Worm (Caenorhabditis elegans) whole organism, L4 larva: ENCODE results near the gene Y11D7A.19.

Experiments
- D1046.2 ChIP-seq: fragments of 200-800 bp; sonication (Bioruptor generic); IDR thresholded peaks from 2 replicates; pipeline ENCODE4 v1.3.6; 2022; ENCODE audit warnings: missing genetic modification characterization, missing compliant biosample characterization
- F26F4.8 ChIP-seq: fragments of 200-800 bp; sonication (Bioruptor generic); conservative IDR thresholded peaks from 2 replicates; pipeline ENCODE4 v1.3.6; 2022; ENCODE audit warnings: missing genetic modification characterization, missing compliant biosample characterization
- F37D6.2 ChIP-seq: sonication (generic microtip); optimal IDR thresholded peaks from 2 replicates; lab custom pipeline; 2016; ENCODE audit warnings: mild to moderate bottlenecking, missing genetic modification characterization, missing compliant biosample characterization
- F44E2.7 ChIP-seq: fragments of 200-800 bp; sonication (Bioruptor generic); IDR thresholded peaks from 2 replicates; pipeline ENCODE4 v2.1.2; 2022; ENCODE audit warnings: missing genetic modification characterization, missing compliant biosample characterization
- F49E8.2 ChIP-seq: sonication (generic microtip); optimal IDR thresholded peaks from 2 replicates; lab custom pipeline; 2016; ENCODE audit warnings: missing compliant biosample characterization, mild to moderate bottlenecking, missing genetic modification characterization, borderline replicate concordance
- T26A8.4 ChIP-seq: fragments of 200-800 bp; sonication (Bioruptor generic); IDR thresholded peaks from 2 replicates; pipeline ENCODE4 v1.3.6; 2022; ENCODE audit warnings: missing genetic modification characterization, missing compliant biosample characterization
- ZK337.2 ChIP-seq: fragments of 200-800 bp; sonication (Bioruptor generic); IDR thresholded peaks from 2 replicates; pipeline ENCODE4 v1.3.6; 2022; ENCODE audit warnings: missing genetic modification reagents, missing genetic modification characterization, missing compliant biosample characterization
- attf-4 ChIP-seq: sonication (generic microtip); optimal IDR thresholded peaks from 3 replicates; lab custom pipeline; 2017; ENCODE audit warnings: missing biosample characterization, missing genetic modification characterization
- ceh-20 ChIP-seq: fragments of 200-800 bp; sonication (Bioruptor generic); IDR thresholded peaks from 2 replicates; pipeline ENCODE4 v1.3.6; 2022; ENCODE audit warnings: missing genetic modification reagents, missing genetic modification characterization, missing compliant biosample characterization
- ceh-32 ChIP-seq: sonication (generic microtip); optimal IDR thresholded peaks from 2 replicates; lab custom pipeline; 2016; ENCODE audit warnings: mild to moderate bottlenecking, missing genetic modification characterization, missing compliant biosample characterization; ENCODE audit not compliant: poor library complexity
- ceh-62 ChIP-seq: sonication (generic microtip); optimal IDR thresholded peaks from 2 replicates; lab custom pipeline; 2017; ENCODE audit warnings: missing biosample characterization, missing genetic modification characterization
- cey-2 ChIP-seq: sonication (generic microtip); optimal IDR thresholded peaks from 3 replicates; lab custom pipeline; 2017; ENCODE audit warnings: missing genetic modification characterization, mild to moderate bottlenecking, missing compliant biosample characterization, antibody characterized with exemption, borderline replicate concordance; ENCODE audit not compliant: insufficient read depth
- ctbp-1 ChIP-seq: fragments of 200-800 bp; sonication (Bioruptor generic); IDR thresholded peaks from 2 replicates; pipeline ENCODE4 v1.3.6; 2022; ENCODE audit warnings: missing genetic modification reagents, missing genetic modification characterization, missing compliant biosample characterization
- daf-16 ChIP-seq, 3 experiments: sonication (generic microtip); optimal IDR thresholded peaks; 2 replicates each; lab custom pipeline; 2016 to 2017; ENCODE audit warnings: missing genetic modification characterization in 3 of 3, missing genetic modification reagents in 3 of 3, mild to moderate bottlenecking in 2 of 3, missing compliant biosample characterization in 2 of 3, missing biosample characterization in 1 of 3, moderate library complexity in 1 of 3
- daf-19 ChIP-seq: fragments of 200-800 bp; sonication (Bioruptor generic); conservative IDR thresholded peaks from 2 replicates; pipeline ENCODE4 v1.3.6; 2022; ENCODE audit warnings: missing genetic modification characterization, missing compliant biosample characterization
- dpl-1 ChIP-seq: fragments of 150-350 bp; optimal IDR thresholded peaks from 2 replicates; lab custom pipeline; 2014; ENCODE audit warnings: missing biosample characterization, missing genetic modification reagents, missing genetic modification characterization
- dve-1 ChIP-seq: sonication (generic microtip); optimal IDR thresholded peaks from 2 replicates; lab custom pipeline; 2017; ENCODE audit warnings: antibody characterized with exemption, mild to moderate bottlenecking, missing genetic modification characterization, missing compliant biosample characterization; ENCODE audit not compliant: insufficient read depth
- egl-43 ChIP-seq: fragments of 200-800 bp; sonication (Bioruptor generic); IDR thresholded peaks from 2 replicates; pipeline ENCODE4 v1.3.6; 2022; ENCODE audit warnings: missing genetic modification reagents, missing genetic modification characterization, missing compliant biosample characterization
- fkh-10 ChIP-seq: fragments of 150-350 bp; optimal IDR thresholded peaks from 2 replicates; lab custom pipeline; 2014; ENCODE audit warnings: missing biosample characterization, missing genetic modification reagents, missing genetic modification characterization
- hif-1 ChIP-seq, 2 experiments: sonication (generic microtip); optimal IDR thresholded peaks; 2 replicates each; lab custom pipeline; 2016 to 2017; ENCODE audit warnings: missing compliant biosample characterization in 2 of 2, missing genetic modification characterization in 2 of 2, missing genetic modification reagents in 2 of 2, missing genotype in 2 of 2, mild to moderate bottlenecking in 1 of 2
- hlh-11 ChIP-seq: fragments of 200-800 bp; sonication (Bioruptor generic); optimal IDR thresholded peaks from 2 replicates; lab custom pipeline; 2018; ENCODE audit warnings: mild to moderate bottlenecking, missing genetic modification characterization, missing compliant biosample characterization
- hlh-30 ChIP-seq: sonication (generic microtip); optimal IDR thresholded peaks from 2 replicates; lab custom pipeline; 2017; ENCODE audit warnings: antibody characterized with exemption, mild to moderate bottlenecking, missing genetic modification characterization, missing compliant biosample characterization; ENCODE audit not compliant: insufficient read depth
- hmg-1.1 ChIP-seq: fragments of 200-800 bp; sonication (Bioruptor generic); IDR thresholded peaks from 2 replicates; pipeline ENCODE4 v1.3.6; 2022; ENCODE audit warnings: missing genetic modification reagents, missing genetic modification characterization, missing compliant biosample characterization
- jun-1 ChIP-seq: fragments of 150-350 bp; optimal IDR thresholded peaks from 2 replicates; lab custom pipeline; 2014; ENCODE audit warnings: missing biosample characterization, missing genetic modification reagents, missing genetic modification characterization
- lin-1 ChIP-seq: fragments of 200-800 bp; sonication (Bioruptor generic); IDR thresholded peaks from 2 replicates; pipeline ENCODE4 v1.3.6; 2022; ENCODE audit warnings: missing genetic modification reagents, missing genetic modification characterization, missing compliant biosample characterization
- lin-13 ChIP-seq: fragments of 150-350 bp; optimal IDR thresholded peaks from 2 replicates; lab custom pipeline; 2014; ENCODE audit warnings: missing biosample characterization, missing genetic modification reagents, missing genetic modification characterization
- lir-3 ChIP-seq: sonication (generic microtip); optimal IDR thresholded peaks from 2 replicates; lab custom pipeline; 2016; ENCODE audit warnings: mild to moderate bottlenecking, missing genetic modification characterization, missing compliant biosample characterization
- lsy-2 ChIP-seq, 2 experiments: fragments of 150-350 bp in 1 of 2; sonication (generic microtip) in 1 of 2; optimal IDR thresholded peaks; 2 replicates each; lab custom pipeline; 2014 to 2017; ENCODE audit warnings: missing biosample characterization in 2 of 2, missing genetic modification characterization in 2 of 2
- mdl-1 ChIP-seq, 2 experiments: fragments of 150-350 bp in 1 of 2; sonication (generic microtip) in 1 of 2; optimal IDR thresholded peaks; 2 replicates each; lab custom pipeline; 2014 to 2017; ENCODE audit warnings: missing biosample characterization in 2 of 2, missing genetic modification characterization in 2 of 2
- mdt-29 ChIP-seq: fragments of 200-800 bp; sonication (Bioruptor generic); IDR thresholded peaks from 2 replicates; pipeline ENCODE4 v1.3.6; 2022; ENCODE audit warnings: missing genetic modification reagents, missing genetic modification characterization, missing compliant biosample characterization
- mes-2 ChIP-seq: sonication (generic microtip); optimal IDR thresholded peaks from 2 replicates; lab custom pipeline; 2016; ENCODE audit warnings: missing genotype, mild to moderate bottlenecking, missing genetic modification characterization, missing compliant biosample characterization; ENCODE audit not compliant: poor library complexity, severe bottlenecking
- nhr-28 ChIP-seq: fragments of 150-350 bp; optimal IDR thresholded peaks from 2 replicates; lab custom pipeline; 2014; ENCODE audit warnings: missing biosample characterization, missing genetic modification characterization
- nhr-41 ChIP-seq: fragments of 200-800 bp; sonication (Bioruptor generic); IDR thresholded peaks from 2 replicates; pipeline ENCODE4 v1.3.6; 2022; ENCODE audit warnings: missing genetic modification reagents, missing genetic modification characterization, missing compliant biosample characterization
- nhr-42 ChIP-seq: fragments of 200-800 bp; sonication (Bioruptor generic); IDR thresholded peaks from 2 replicates; pipeline ENCODE4 v1.3.6; 2022; ENCODE audit warnings: missing genetic modification characterization, missing compliant biosample characterization
- nhr-77 ChIP-seq: fragments of 150-350 bp; optimal IDR thresholded peaks from 2 replicates; lab custom pipeline; 2014; ENCODE audit warnings: missing biosample characterization, missing genetic modification characterization
- pha-4 ChIP-seq, 2 experiments: fragments of 150-350 bp in 1 of 2; fragments of 200-800 bp in 1 of 2; sonication (Bioruptor generic) in 1 of 2; IDR thresholded peaks in 1 of 2; optimal IDR thresholded peaks in 1 of 2; 2 replicates each; pipeline versions ENCODE4 v1.3.6 to Lab custom; 2014 to 2022; ENCODE audit warnings: missing genetic modification characterization in 2 of 2, missing genetic modification reagents in 2 of 2, missing biosample characterization in 1 of 2, missing compliant biosample characterization in 1 of 2
- php-3 ChIP-seq: fragments of 200-800 bp; sonication (Bioruptor generic); IDR thresholded peaks from 2 replicates; pipeline ENCODE4 v1.3.6; 2022; ENCODE audit warnings: missing genetic modification reagents, missing genetic modification characterization, missing compliant biosample characterization
- pqm-1 ChIP-seq: sonication (generic microtip); optimal IDR thresholded peaks from 2 replicates; lab custom pipeline; 2017; ENCODE audit warnings: missing biosample characterization, missing genetic modification characterization
- rbr-2 ChIP-seq: sonication (generic microtip); optimal IDR thresholded peaks from 2 replicates; lab custom pipeline; 2016; ENCODE audit warnings: missing genotype, missing genetic modification characterization, missing compliant biosample characterization
- sdz-12 ChIP-seq: fragments of 200-800 bp; sonication (Bioruptor generic); optimal IDR thresholded peaks from 2 replicates; lab custom pipeline; 2018; ENCODE audit warnings: mild to moderate bottlenecking, missing genetic modification characterization, missing compliant biosample characterization
- set-16 ChIP-seq: fragments of 200-800 bp; sonication (Bioruptor generic); IDR thresholded peaks from 2 replicates; pipeline ENCODE4 v1.3.6; 2022; ENCODE audit warnings: missing genetic modification reagents, missing genetic modification characterization, missing compliant biosample characterization
- snpc-4 ChIP-seq: fragments of 150-350 bp; optimal IDR thresholded peaks from 2 replicates; lab custom pipeline; 2014; ENCODE audit warnings: missing biosample characterization, missing genetic modification characterization
- spr-3 ChIP-seq: fragments of 200-800 bp; sonication (Bioruptor generic); optimal IDR thresholded peaks from 2 replicates; lab custom pipeline; 2018; ENCODE audit warnings: mild to moderate bottlenecking, missing genetic modification characterization, missing compliant biosample characterization
- unc-39 ChIP-seq: sonication (generic microtip); optimal IDR thresholded peaks from 2 replicates; lab custom pipeline; 2017; ENCODE audit warnings: missing biosample characterization, missing genetic modification characterization
- unc-62 ChIP-seq, 3 experiments: fragments of 150-350 bp in 1 of 3; sonication (generic microtip); optimal IDR thresholded peaks in 2 of 3; peaks in 1 of 3; 1 replicate in 1 of 3; 2 replicates in 2 of 3; lab custom pipeline; 2014 to 2017; ENCODE audit warnings: missing biosample characterization in 3 of 3, missing genetic modification characterization in 3 of 3, missing genetic modification reagents in 3 of 3, missing genotype in 1 of 3
- vab-7 ChIP-seq: fragments of 200-800 bp; sonication (Bioruptor generic); IDR thresholded peaks from 2 replicates; pipeline ENCODE4 v1.3.6; 2022; ENCODE audit warnings: missing genetic modification reagents, missing genetic modification characterization, missing compliant biosample characterization
- zag-1 ChIP-seq: fragments of 150-350 bp; optimal IDR thresholded peaks from 2 replicates; lab custom pipeline; 2014; ENCODE audit warnings: missing biosample characterization, missing genetic modification characterization
- zfp-3 ChIP-seq: fragments of 200-800 bp; sonication (Bioruptor generic); conservative IDR thresholded peaks from 2 replicates; pipeline ENCODE4 v1.3.6; 2022; ENCODE audit warnings: missing genetic modification reagents, missing genetic modification characterization, missing compliant biosample characterization
- ztf-11 ChIP-seq: fragments of 150-350 bp; optimal IDR thresholded peaks from 2 replicates; lab custom pipeline; 2014; ENCODE audit warnings: missing biosample characterization, missing genetic modification characterization

Y11D7A.19 gene

ce11 chrIV:9216437-9216836 is 49.9 kb downstream of the Y11D7A.19 start:
- no peak for TF ChIP-seq zag-1 (tag; lab: Kevin White, UChicago)
- TF ChIP-seq sdz-12 (GFP tag; lab: Kevin White, UChicago) = no peak
- TF ChIP-seq nhr-42 (GFP tag; lab: Robert Waterston, UW) = no peak
- TF ChIP-seq daf-16 (GFP tag; optimal IDR thresholded peaks at IDR 0.05; lab: Kevin White, UChicago) = no peak
- TF ChIP-seq daf-16 (tag; optimal IDR thresholded peaks at IDR 0.05; lab: Kevin White, UChicago) = no peak
- TF ChIP-seq daf-19 (GFP tag; lab: Robert Waterston, UW) = no peak
- TF ChIP-seq php-3 (GFP tag; lab: Robert Waterston, UW) = no peak
- 0 out of 2 replicates have a peak, but pooled peaks have one; percentile 32 for TF ChIP-seq ceh-20 (GFP tag; lab: Robert Waterston, UW)
- TF ChIP-seq lir-3 = no peak
- TF ChIP-seq nhr-28 (tag; lab: Kevin White, UChicago) = no peak
- TF ChIP-seq ZK337.2 (GFP tag; lab: Robert Waterston, UW) = no peak
- TF ChIP-seq D1046.2 = no peak
- TF ChIP-seq unc-39 (tag; lab: Kevin White, UChicago) = no peak
- no peak for TF ChIP-seq lin-1 (GFP tag; lab: Robert Waterston, UW)
- TF ChIP-seq F26F4.8 (GFP tag; lab: Robert Waterston, UW) = no peak
- TF ChIP-seq hlh-11 (tag; lab: Kevin White, UChicago) = no peak
- TF ChIP-seq hmg-1.1 (GFP tag; lab: Robert Waterston, UW) = no peak; the same call in 1 of the 2 replicates
- TF ChIP-seq pha-4 (GFP tag; IDR thresholded peaks at IDR 0.05; lab: Robert Waterston, UW) = no peak
- TF ChIP-seq pha-4 (tag; optimal IDR thresholded peaks at IDR 0.05; lab: Kevin White, UChicago) = no peak
- TF ChIP-seq ceh-62 (tag; lab: Kevin White, UChicago) = no peak
- no peak for TF ChIP-seq vab-7 (GFP tag; lab: Robert Waterston, UW)
- TF ChIP-seq set-16 (GFP tag; lab: Robert Waterston, UW) = no peak
- TF ChIP-seq dve-1 = no peak
- TF ChIP-seq nhr-41 (GFP tag; lab: Robert Waterston, UW) = no peak
- TF ChIP-seq F44E2.7 (GFP tag; lab: Robert Waterston, UW) = no peak
- TF ChIP-seq F37D6.2 (tag; lab: Kevin White, UChicago) = no peak
- TF ChIP-seq egl-43 (GFP tag; lab: Robert Waterston, UW) = no peak
- TF ChIP-seq T26A8.4 (GFP tag; lab: Robert Waterston, UW) = no peak
- no peak for TF ChIP-seq mdt-29
- no peak for TF ChIP-seq nhr-77
- TF ChIP-seq hif-1 (tag; optimal IDR thresholded peaks at IDR 0.05; lab: Kevin White, UChicago) = peak in 1 of 2 experiments; percentile 36
- TF ChIP-seq lin-13 (GFP tag; lab: Kevin White, UChicago) = no peak
- no peak for TF ChIP-seq pqm-1 (tag; lab: Kevin White, UChicago)
- TF ChIP-seq mdl-1 (tag; optimal IDR thresholded peaks at IDR 0.05; lab: Kevin White, UChicago) = peak in 1 of 2 experiments; percentile 92
- no peak for TF ChIP-seq ctbp-1 (GFP tag; lab: Robert Waterston, UW)
- TF ChIP-seq F49E8.2 (tag; lab: Kevin White, UChicago) = no peak
- TF ChIP-seq cey-2 = no peak
- no peak for TF ChIP-seq ztf-11 (tag; lab: Kevin White, UChicago)
- no peak for TF ChIP-seq ceh-32
- no peak for TF ChIP-seq spr-3 (GFP tag; lab: Kevin White, UChicago)
- peak; percentile 6 for TF ChIP-seq fkh-10 (GFP tag; lab: Kevin White, UChicago)
- TF ChIP-seq dpl-1 = no peak
- no peak for TF ChIP-seq snpc-4 (tag; lab: Kevin White, UChicago)
- peak; percentile 27 for TF ChIP-seq rbr-2 (tag; lab: Kevin White, UChicago)
- peak; percentile 12 to 58 for TF ChIP-seq lsy-2 (tag; optimal IDR thresholded peaks at IDR 0.05; lab: Kevin White, UChicago)
- TF ChIP-seq mes-2 (tag; lab: Kevin White, UChicago) = peak; percentile 60
- TF ChIP-seq jun-1 (tag; lab: Kevin White, UChicago) = no peak
- no peak for TF ChIP-seq attf-4
- no peak for TF ChIP-seq unc-62 (GFP tag; optimal IDR thresholded peaks at IDR 0.05 in 1 of 2; lab: Kevin White, UChicago)
- no peak for TF ChIP-seq unc-62 (tag; optimal IDR thresholded peaks at IDR 0.05; lab: Kevin White, UChicago)
- TF ChIP-seq zfp-3 (GFP tag; lab: Robert Waterston, UW) = no peak
- TF ChIP-seq hlh-30 (tag; lab: Kevin White, UChicago) = peak; percentile 60
